Worm (Caenorhabditis elegans) whole organism, young adult: ENCODE measurements around the gene ZC116.1.
A peak's percentile ranks its signal among the peaks of the same experiment; 100 is the strongest.

Experiments
- B0019.2 ChIP-seq: fragments of 200-800 bp; sonication (Bioruptor generic); conservative IDR thresholded peaks from 2 replicates; pipeline ENCODE4 v1.3.6; 2022; ENCODE audit warnings: missing genetic modification reagents, missing genetic modification characterization, missing compliant biosample characterization
- B0261.1 ChIP-seq: sonication (generic microtip); optimal IDR thresholded peaks from 2 replicates; lab custom pipeline; 2016; ENCODE audit warnings: mild to moderate bottlenecking, missing genetic modification characterization, moderate library complexity, missing compliant biosample characterization
- C17E4.6 ChIP-seq: fragments of 200-800 bp; sonication (Bioruptor generic); IDR thresholded peaks from 2 replicates; pipeline ENCODE4 v1.3.6; 2022; ENCODE audit warnings: missing genetic modification reagents, missing genetic modification characterization, missing compliant biosample characterization
- F10E7.11 ChIP-seq: sonication (generic microtip); optimal IDR thresholded peaks from 2 replicates; lab custom pipeline; 2017; ENCODE audit warnings: mild to moderate bottlenecking, missing genetic modification characterization, moderate library complexity, missing compliant biosample characterization
- F22D6.2 ChIP-seq: sonication (generic microtip); optimal IDR thresholded peaks from 2 replicates; lab custom pipeline; 2016; ENCODE audit warnings: mild to moderate bottlenecking, missing genetic modification characterization, missing compliant biosample characterization
- F23B12.7 ChIP-seq: sonication (generic microtip); optimal IDR thresholded peaks from 2 replicates; lab custom pipeline; 2017; ENCODE audit warnings: missing genetic modification characterization, mild to moderate bottlenecking, missing compliant biosample characterization, antibody characterized with exemption, moderate library complexity; ENCODE audit not compliant: insufficient read depth
- F39B2.1 ChIP-seq: fragments of 200-800 bp; sonication (Bioruptor generic); IDR thresholded peaks from 2 replicates; pipeline ENCODE4 v1.3.6; 2022; ENCODE audit warnings: missing genetic modification reagents, missing genetic modification characterization, missing compliant biosample characterization
- F57A8.1 ChIP-seq: fragments of 200-800 bp; sonication (Bioruptor generic); optimal IDR thresholded peaks from 2 replicates; lab custom pipeline; 2018; ENCODE audit warnings: mild to moderate bottlenecking, missing genetic modification characterization, moderate library complexity, missing compliant biosample characterization
- F57C9.4 ChIP-seq: sonication (generic microtip); optimal IDR thresholded peaks from 2 replicates; lab custom pipeline; 2017; ENCODE audit warnings: mild to moderate bottlenecking, missing genetic modification characterization, missing compliant biosample characterization
- K11D2.4 ChIP-seq: fragments of 200-800 bp; sonication (Bioruptor generic); IDR thresholded peaks from 2 replicates; pipeline ENCODE4 v1.3.6; 2022; ENCODE audit warnings: missing genetic modification reagents, missing genetic modification characterization, missing compliant biosample characterization
- K12H6.12 ChIP-seq: fragments of 200-800 bp; sonication (Bioruptor generic); optimal IDR thresholded peaks from 2 replicates; lab custom pipeline; 2018; ENCODE audit warnings: mild to moderate bottlenecking, missing genetic modification characterization, missing compliant biosample characterization
- T07F8.4 ChIP-seq: sonication (generic microtip); optimal IDR thresholded peaks from 2 replicates; lab custom pipeline; 2016; ENCODE audit warnings: mild to moderate bottlenecking, missing genetic modification characterization, moderate library complexity, missing compliant biosample characterization
- Y67H2A.10 ChIP-seq: fragments of 200-800 bp; sonication (Bioruptor generic); conservative IDR thresholded peaks from 2 replicates; pipeline ENCODE4 v1.3.6; 2022; ENCODE audit warnings: missing genetic modification reagents, missing genetic modification characterization, missing compliant biosample characterization
- Y79H2A.3 ChIP-seq: fragments of 200-800 bp; sonication (Bioruptor generic); conservative IDR thresholded peaks from 2 replicates; pipeline ENCODE4 v1.3.6; 2022; ENCODE audit warnings: missing genetic modification reagents, missing genetic modification characterization, missing compliant biosample characterization
- Y95B8A.8 ChIP-seq: fragments of 200-800 bp; sonication (Bioruptor generic); IDR thresholded peaks from 2 replicates; pipeline ENCODE4 v1.3.6; 2022; ENCODE audit warnings: missing genetic modification reagents, missing genetic modification characterization, missing compliant biosample characterization
- bed-1 ChIP-seq: fragments of 200-800 bp; sonication (Bioruptor generic); IDR thresholded peaks from 2 replicates; pipeline ENCODE4 v1.3.6; 2022; ENCODE audit warnings: missing genetic modification reagents, missing genetic modification characterization, missing compliant biosample characterization
- ceh-100 ChIP-seq: fragments of 200-800 bp; sonication (Bioruptor generic); IDR thresholded peaks from 2 replicates; pipeline ENCODE4 v1.3.6; 2022; ENCODE audit warnings: missing genetic modification reagents, missing genetic modification characterization, missing compliant biosample characterization
- ceh-27 ChIP-seq: fragments of 200-800 bp; sonication (Bioruptor generic); optimal IDR thresholded peaks from 2 replicates; lab custom pipeline; 2018; ENCODE audit warnings: mild to moderate bottlenecking, missing genetic modification characterization, moderate library complexity, missing compliant biosample characterization
- dpff-1 ChIP-seq: sonication (generic microtip); optimal IDR thresholded peaks from 2 replicates; lab custom pipeline; 2017; ENCODE audit warnings: mild to moderate bottlenecking, missing genetic modification characterization, missing compliant biosample characterization
- egl-44 ChIP-seq: fragments of 200-800 bp; sonication (Bioruptor generic); IDR thresholded peaks from 2 replicates; pipeline ENCODE4 v1.3.6; 2022; ENCODE audit warnings: missing genetic modification reagents, missing genetic modification characterization, missing compliant biosample characterization
- fkh-3 ChIP-seq: sonication (generic microtip); optimal IDR thresholded peaks from 2 replicates; lab custom pipeline; 2016; ENCODE audit warnings: mild to moderate bottlenecking, missing genetic modification characterization, missing compliant biosample characterization
- hmg-1.2 ChIP-seq: fragments of 200-800 bp; sonication (Bioruptor generic); IDR thresholded peaks from 2 replicates; pipeline ENCODE4 v1.3.6; 2022; ENCODE audit warnings: missing genetic modification reagents, missing genetic modification characterization, missing compliant biosample characterization
- hsf-1 ChIP-seq: fragments of 200-800 bp; sonication (Bioruptor generic); IDR thresholded peaks from 2 replicates; pipeline ENCODE4 v1.3.6; 2022; ENCODE audit warnings: missing genetic modification reagents, missing genetic modification characterization, missing compliant biosample characterization
- lin-26 ChIP-seq: fragments of 200-800 bp; sonication (Bioruptor generic); IDR thresholded peaks from 2 replicates; pipeline ENCODE4 v1.3.6; 2022; ENCODE audit warnings: missing genetic modification reagents, missing genetic modification characterization, missing compliant biosample characterization
- madf-3 ChIP-seq: fragments of 200-800 bp; sonication (Bioruptor generic); IDR thresholded peaks from 2 replicates; pipeline ENCODE4 v1.3.6; 2022; ENCODE audit warnings: missing genetic modification reagents, missing genetic modification characterization, missing compliant biosample characterization
- mes-4 ChIP-seq: sonication (generic microtip); optimal IDR thresholded peaks from 2 replicates; lab custom pipeline; 2016; ENCODE audit warnings: missing genotype, missing genetic modification characterization, missing compliant biosample characterization
- nhr-120 ChIP-seq: fragments of 200-800 bp; sonication (Bioruptor generic); IDR thresholded peaks from 2 replicates; pipeline ENCODE4 v1.3.6; 2022; ENCODE audit warnings: missing genetic modification characterization, missing compliant biosample characterization
- nhr-179 ChIP-seq: sonication (generic microtip); optimal IDR thresholded peaks from 2 replicates; lab custom pipeline; 2016; ENCODE audit warnings: mild to moderate bottlenecking, missing genetic modification characterization, missing compliant biosample characterization
- nhr-90 ChIP-seq: sonication (generic microtip); optimal IDR thresholded peaks from 2 replicates; lab custom pipeline; 2016; ENCODE audit warnings: missing genotype, mild to moderate bottlenecking, missing genetic modification characterization, missing compliant biosample characterization
- rec-8 ChIP-seq, 2 experiments: sonication (generic microtip); optimal IDR thresholded peaks; 2 replicates each; lab custom pipeline; 2016; ENCODE audit warnings: mild to moderate bottlenecking in 2 of 2, missing genetic modification characterization in 2 of 2, missing genetic modification reagents in 2 of 2, missing genotype in 2 of 2, missing biosample characterization in 1 of 2, missing compliant biosample characterization in 1 of 2, moderate library complexity in 1 of 2
- snpc-1.1 ChIP-seq: sonication (generic microtip); optimal IDR thresholded peaks from 2 replicates; lab custom pipeline; 2017; ENCODE audit warnings: missing genetic modification characterization, mild to moderate bottlenecking, missing compliant biosample characterization, antibody characterized with exemption, moderate library complexity, missing genotype, missing genetic modification reagents; ENCODE audit not compliant: insufficient read depth
- snpc-1.3 ChIP-seq: sonication (generic microtip); optimal IDR thresholded peaks from 2 replicates; lab custom pipeline; 2017; ENCODE audit warnings: missing genetic modification characterization, mild to moderate bottlenecking, missing compliant biosample characterization, antibody characterized with exemption, moderate library complexity, missing genotype, missing genetic modification reagents; ENCODE audit not compliant: insufficient read depth
- snpc-4 ChIP-seq, 5 experiments: fragments of 150-350 bp in 1 of 5; sonication (generic microtip) in 4 of 5; optimal IDR thresholded peaks; 2 replicates each; lab custom pipeline; 2014 to 2018; ENCODE audit warnings: missing genetic modification characterization in 5 of 5, missing biosample characterization in 3 of 5, antibody characterized with exemption in 2 of 5, mild to moderate bottlenecking in 2 of 5, missing compliant biosample characterization in 2 of 5, missing genotype in 2 of 5, moderate library complexity in 2 of 5, missing genetic modification reagents in 1 of 5
- tbp1 ChIP-seq: fragments of 200-800 bp; sonication (Bioruptor generic); optimal IDR thresholded peaks from 2 replicates; lab custom pipeline; 2018; ENCODE audit warnings: mild to moderate bottlenecking, missing genetic modification characterization, missing compliant biosample characterization
- ztf-22 ChIP-seq: fragments of 200-800 bp; sonication (Bioruptor generic); optimal IDR thresholded peaks from 2 replicates; lab custom pipeline; 2018; ENCODE audit warnings: mild to moderate bottlenecking, missing genetic modification characterization, moderate library complexity, missing compliant biosample characterization
- ztf-28 ChIP-seq: fragments of 200-800 bp; sonication (Bioruptor generic); IDR thresholded peaks from 2 replicates; pipeline ENCODE4 v1.3.6; 2022; ENCODE audit warnings: missing genetic modification reagents, missing genetic modification characterization, missing compliant biosample characterization

Gene ZC116.1

DNA sequence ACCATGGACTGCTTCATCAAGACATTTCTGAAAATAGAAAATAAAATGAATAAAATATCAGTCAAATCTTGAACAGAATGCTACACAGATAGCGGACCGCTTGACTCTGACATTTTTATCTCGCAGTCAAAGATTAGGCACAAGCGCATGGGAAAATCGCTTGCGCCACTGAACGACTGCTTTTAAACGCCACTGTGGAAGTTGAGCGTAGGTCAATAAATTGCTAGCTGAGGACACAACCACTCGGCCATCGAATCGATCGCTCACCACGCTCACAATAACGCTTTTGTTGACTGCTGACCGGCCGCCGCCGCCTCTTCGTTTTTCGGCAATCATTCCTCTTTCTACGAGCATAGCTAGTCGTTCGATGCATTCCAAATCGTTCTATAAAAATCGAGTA is 12.8 kb upstream of the ZC116.1 start (continued):
- TF ChIP-seq rec-8 (tag; optimal IDR thresholded peaks at IDR 0.05; lab: Kevin White, UChicago) = peak in 1 of 2 experiments; percentile 63
- TF ChIP-seq K11D2.4 = no peak
- no peak for TF ChIP-seq ztf-22 (GFP tag; lab: Kevin White, UChicago)
- TF ChIP-seq snpc-1.3 = peak; percentile 55
- peak; percentile 40 for TF ChIP-seq snpc-4 (GFP tag; optimal IDR thresholded peaks at IDR 0.05; lab: Kevin White, UChicago)
- TF ChIP-seq snpc-4 (tag; optimal IDR thresholded peaks at IDR 0.05; lab: Kevin White, UChicago) = peak in 3 of 4 experiments; percentile 16 to 62 (median 59)
- no peak for TF ChIP-seq bed-1
- TF ChIP-seq ceh-27 (GFP tag; lab: Kevin White, UChicago) = peak; percentile 22
- peak; percentile 54 for TF ChIP-seq F10E7.11
- no peak for TF ChIP-seq F57C9.4 (tag; lab: Kevin White, UChicago)
- TF ChIP-seq egl-44 (GFP tag; lab: Robert Waterston, UW) = peak; percentile 49; the same call in 1 of the 2 replicates
- peak; percentile 86 for TF ChIP-seq lin-26
- peak; percentile 52 for TF ChIP-seq mes-4 (tag; lab: Kevin White, UChicago)
- TF ChIP-seq C17E4.6 = no peak
- TF ChIP-seq B0019.2 (GFP tag; lab: Robert Waterston, UW) = no peak
- peak; percentile 28 for TF ChIP-seq nhr-179 (tag; lab: Kevin White, UChicago)
- peak; percentile 90 for TF ChIP-seq nhr-90 (tag; lab: Kevin White, UChicago)
- no peak for TF ChIP-seq F22D6.2
- TF ChIP-seq madf-3 (GFP tag; lab: Robert Waterston, UW) = no peak
- TF ChIP-seq Y67H2A.10 (GFP tag; lab: Robert Waterston, UW) = no peak
- 0 out of 2 replicates have a peak, but pooled peaks have one; percentile 35 for TF ChIP-seq hsf-1 (GFP tag; lab: Robert Waterston, UW)
- peak; percentile 55 for TF ChIP-seq K12H6.12 (tag; lab: Kevin White, UChicago)
- TF ChIP-seq F57A8.1 (GFP tag; lab: Kevin White, UChicago) = no peak
- TF ChIP-seq fkh-3 (tag; lab: Kevin White, UChicago) = no peak
- TF ChIP-seq snpc-1.1 (tag; lab: Kevin White, UChicago) = peak; percentile 24
- TF ChIP-seq F23B12.7 (tag; lab: Kevin White, UChicago) = peak; percentile 74
- TF ChIP-seq Y95B8A.8 = 0 out of 2 replicates have a peak, but pooled peaks have one; percentile 27
- TF ChIP-seq ztf-28 (GFP tag; lab: Robert Waterston, UW) = no peak
- TF ChIP-seq dpff-1 (tag; lab: Kevin White, UChicago) = no peak
- TF ChIP-seq tbp1 (GFP tag; lab: Kevin White, UChicago) = peak; percentile 89
- TF ChIP-seq hmg-1.2 = peak; percentile 40; the same call in 1 of the 2 replicates
- peak; percentile 74 for TF ChIP-seq B0261.1 (tag; lab: Kevin White, UChicago)
- TF ChIP-seq T07F8.4 (tag; lab: Kevin White, UChicago) = peak; percentile 56
- TF ChIP-seq Y79H2A.3 = 0 out of 2 replicates have a peak, but pooled peaks have one; percentile 15
- no peak for TF ChIP-seq F39B2.1 (GFP tag; lab: Robert Waterston, UW)
- TF ChIP-seq ceh-100 (GFP tag; lab: Robert Waterston, UW) = no peak

DNA sequence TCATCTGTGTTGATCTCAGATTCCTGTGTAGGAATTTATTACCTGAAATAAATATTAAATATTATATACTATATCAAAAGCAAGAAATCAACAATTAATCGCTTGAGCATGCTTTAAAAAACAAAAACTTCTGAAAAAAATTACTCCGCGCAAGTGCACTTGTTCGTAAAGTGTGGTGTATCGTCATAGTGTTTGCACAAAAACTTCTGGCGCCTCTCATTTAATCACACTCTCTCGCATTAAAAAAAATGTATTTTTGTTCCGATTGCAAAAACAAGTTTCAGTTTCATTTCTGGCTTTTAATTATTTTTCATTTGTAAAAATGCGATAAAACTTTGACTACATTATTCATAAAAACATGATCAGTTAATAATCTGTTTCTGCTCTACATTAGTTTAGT is 10.5 kb upstream of the ZC116.1 start, which contains the start of the genes C14C10.10 and ril-2:
Gene C14C10.10, minus strand, starts transcription at position 19 of the 400 bp plus-strand sequence.
Gene ril-2, minus strand, starts transcription at position 48 of the 400 bp plus-strand sequence.
- TF ChIP-seq nhr-120 (GFP tag; lab: Robert Waterston, UW) (no peak), hmg-1.2 (peak; percentile 94)
